Worm (Caenorhabditis elegans) whole organism, L2 larva: ENCODE data around the gene dcs-1.

ENCODE experiments used
- C34F6.9 ChIP-seq: fragments of 150-350 bp; optimal IDR thresholded peaks from 2 replicates; lab custom pipeline; 2014; ENCODE audit warnings: missing biosample characterization, missing genetic modification characterization
- F13H6.1 ChIP-seq: sonication (generic microtip); optimal IDR thresholded peaks from 2 replicates; lab custom pipeline; 2016; ENCODE audit warnings: missing genetic modification characterization, missing compliant biosample characterization
- R02D3.7 ChIP-seq: fragments of 150-350 bp; optimal IDR thresholded peaks from 2 replicates; lab custom pipeline; 2014; ENCODE audit warnings: missing biosample characterization, missing genetic modification characterization
- Y55F3AM.14 ChIP-seq: fragments of 200-800 bp; sonication (Bioruptor generic); optimal IDR thresholded peaks from 2 replicates; lab custom pipeline; 2018; ENCODE audit warnings: mild to moderate bottlenecking, missing genetic modification characterization, missing compliant biosample characterization
- ZK546.5 ChIP-seq: sonication (generic microtip); optimal IDR thresholded peaks from 2 replicates; lab custom pipeline; 2017; ENCODE audit warnings: missing biosample characterization, missing genetic modification characterization
- alr-1 ChIP-seq: fragments of 150-350 bp; optimal IDR thresholded peaks from 2 replicates; lab custom pipeline; 2014; ENCODE audit warnings: missing biosample characterization, missing genetic modification characterization
- aly-2 ChIP-seq: fragments of 150-350 bp; optimal IDR thresholded peaks from 2 replicates; lab custom pipeline; 2014; ENCODE audit warnings: missing biosample characterization, missing genetic modification characterization
- ama-1 ChIP-seq: fragments of 150-350 bp; optimal IDR thresholded peaks from 2 replicates; lab custom pipeline; 2018; ENCODE audit warnings: inconsistent platforms
- blmp-1 ChIP-seq: sonication (generic microtip); optimal IDR thresholded peaks from 2 replicates; lab custom pipeline; 2017; ENCODE audit warnings: missing genetic modification characterization, mild to moderate bottlenecking, missing compliant biosample characterization, antibody characterized with exemption, moderate library complexity; ENCODE audit not compliant: insufficient read depth
- crh-2 ChIP-seq: sonication (generic microtip); optimal IDR thresholded peaks from 2 replicates; lab custom pipeline; 2017; ENCODE audit warnings: missing biosample characterization, missing genetic modification characterization
- dmd-4 ChIP-seq: sonication (generic microtip); optimal IDR thresholded peaks from 2 replicates; lab custom pipeline; 2017; ENCODE audit warnings: missing biosample characterization, missing genetic modification characterization
- egl-27 ChIP-seq: sonication (generic microtip); optimal IDR thresholded peaks from 3 replicates; lab custom pipeline; 2017; ENCODE audit warnings: missing biosample characterization, missing genetic modification reagents, missing genetic modification characterization
- lin-13 ChIP-seq: fragments of 150-350 bp; optimal IDR thresholded peaks from 2 replicates; lab custom pipeline; 2014; ENCODE audit warnings: missing biosample characterization, missing genetic modification reagents, missing genetic modification characterization
- lin-39 ChIP-seq: fragments of 150-350 bp; optimal IDR thresholded peaks from 2 replicates; lab custom pipeline; 2014; ENCODE audit warnings: missing biosample characterization, missing genetic modification reagents, missing genetic modification characterization
- lsy-2 ChIP-seq, 2 experiments: fragments of 150-350 bp in 1 of 2; sonication (generic microtip) in 1 of 2; optimal IDR thresholded peaks; 2 replicates each; lab custom pipeline; 2014 to 2017; ENCODE audit warnings: missing biosample characterization in 2 of 2, missing genetic modification characterization in 2 of 2
- mab-5 ChIP-seq: fragments of 150-350 bp; optimal IDR thresholded peaks from 2 replicates; lab custom pipeline; 2014; ENCODE audit warnings: missing biosample characterization, missing genetic modification characterization
- mbf-1 ChIP-seq: sonication (generic microtip); optimal IDR thresholded peaks from 2 replicates; lab custom pipeline; 2017; ENCODE audit warnings: missing biosample characterization, missing genetic modification characterization
- mdl-1 ChIP-seq, 2 experiments: fragments of 150-350 bp in 1 of 2; sonication (generic microtip) in 1 of 2; optimal IDR thresholded peaks; 2 replicates each; lab custom pipeline; 2017; ENCODE audit warnings: missing biosample characterization in 2 of 2, missing genetic modification characterization in 2 of 2
- nhr-10 ChIP-seq: sonication (generic microtip); optimal IDR thresholded peaks from 2 replicates; lab custom pipeline; 2017; ENCODE audit warnings: missing biosample characterization, missing genetic modification characterization
- nhr-12 ChIP-seq: fragments of 150-350 bp; optimal IDR thresholded peaks from 2 replicates; lab custom pipeline; 2014; ENCODE audit warnings: missing biosample characterization, missing genetic modification characterization
- nhr-129 ChIP-seq: fragments of 150-350 bp; optimal IDR thresholded peaks from 2 replicates; lab custom pipeline; 2014; ENCODE audit warnings: missing biosample characterization, missing genetic modification characterization
- nhr-21 ChIP-seq: fragments of 150-350 bp; optimal IDR thresholded peaks from 2 replicates; lab custom pipeline; 2014; ENCODE audit warnings: missing biosample characterization, missing genetic modification characterization
- nhr-6 ChIP-seq: fragments of 150-350 bp; optimal IDR thresholded peaks from 2 replicates; lab custom pipeline; 2014; ENCODE audit warnings: missing biosample characterization, missing genetic modification characterization
- peb-1 ChIP-seq: fragments of 150-350 bp; optimal IDR thresholded peaks from 2 replicates; lab custom pipeline; 2014; ENCODE audit warnings: missing biosample characterization, missing genetic modification characterization
- sma-3 ChIP-seq: sonication (generic microtip); optimal IDR thresholded peaks from 2 replicates; lab custom pipeline; 2016; ENCODE audit warnings: missing genetic modification reagents, missing genetic modification characterization, missing compliant biosample characterization
- sma-9 ChIP-seq, 2 experiments: fragments of 150-350 bp in 1 of 2; sonication (generic microtip) in 1 of 2; optimal IDR thresholded peaks; 2 replicates each; lab custom pipeline; 2014 to 2016; ENCODE audit warnings: missing genetic modification characterization in 2 of 2, mild to moderate bottlenecking in 1 of 2, missing biosample characterization in 1 of 2, missing compliant biosample characterization in 1 of 2, missing genetic modification reagents in 1 of 2, moderate library complexity in 1 of 2
- unc-55 ChIP-seq: fragments of 150-350 bp; sonication (generic microtip); optimal IDR thresholded peaks from 3 replicates; lab custom pipeline; 2014; ENCODE audit warnings: missing biosample characterization, missing genetic modification reagents, missing genetic modification characterization
- unc-62 ChIP-seq: fragments of 150-350 bp; optimal IDR thresholded peaks from 2 replicates; lab custom pipeline; 2014; ENCODE audit warnings: missing biosample characterization, missing genetic modification reagents, missing genetic modification characterization
- ztf-1 ChIP-seq: fragments of 200-800 bp; sonication (Bioruptor generic); conservative IDR thresholded peaks from 2 replicates; pipeline ENCODE4 v1.3.6; 2022; ENCODE audit warnings: missing genetic modification characterization, missing compliant biosample characterization
- ztf-4 ChIP-seq: fragments of 150-350 bp; optimal IDR thresholded peaks from 2 replicates; lab custom pipeline; 2014; ENCODE audit warnings: missing biosample characterization, missing genetic modification characterization

The dcs-1 gene

DNA sequence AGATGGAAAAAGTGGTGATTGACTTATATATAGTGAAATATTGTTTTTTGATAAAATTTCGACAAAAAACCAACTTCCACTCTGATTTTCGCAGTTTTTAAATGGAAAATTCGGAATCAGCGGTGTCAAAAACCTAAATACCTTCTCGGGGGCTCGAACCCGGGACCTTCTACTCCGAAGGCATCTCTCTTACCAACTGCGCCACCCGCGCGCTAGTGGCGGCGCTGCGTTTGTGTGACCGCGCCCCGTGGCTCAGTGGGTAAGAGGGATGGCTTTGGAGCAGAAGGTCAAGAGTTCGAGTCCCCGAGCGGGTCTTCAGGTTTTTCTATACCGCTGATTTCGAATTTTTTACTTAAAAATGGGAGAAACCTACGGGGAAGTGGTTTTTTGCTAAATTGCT lies 34.6 kb upstream of the dcs-1 start:
- no peak for TF ChIP-seq C34F6.9 (tag; lab: Kevin White, UChicago)
- no peak for TF ChIP-seq mdl-1 (tag; optimal IDR thresholded peaks at IDR 0.05; lab: Kevin White, UChicago)
- TF ChIP-seq egl-27 (tag; lab: Kevin White, UChicago) = no peak
- no peak for TF ChIP-seq crh-2 (tag; lab: Kevin White, UChicago)
- TF ChIP-seq blmp-1 (tag; lab: Kevin White, UChicago) = no peak
- TF ChIP-seq ama-1 (lab: Kevin White, UChicago) = no peak
- TF ChIP-seq lin-39 (tag; lab: Kevin White, UChicago) = no peak
- TF ChIP-seq unc-55 (GFP tag; lab: Kevin White, UChicago) = no peak

DNA sequence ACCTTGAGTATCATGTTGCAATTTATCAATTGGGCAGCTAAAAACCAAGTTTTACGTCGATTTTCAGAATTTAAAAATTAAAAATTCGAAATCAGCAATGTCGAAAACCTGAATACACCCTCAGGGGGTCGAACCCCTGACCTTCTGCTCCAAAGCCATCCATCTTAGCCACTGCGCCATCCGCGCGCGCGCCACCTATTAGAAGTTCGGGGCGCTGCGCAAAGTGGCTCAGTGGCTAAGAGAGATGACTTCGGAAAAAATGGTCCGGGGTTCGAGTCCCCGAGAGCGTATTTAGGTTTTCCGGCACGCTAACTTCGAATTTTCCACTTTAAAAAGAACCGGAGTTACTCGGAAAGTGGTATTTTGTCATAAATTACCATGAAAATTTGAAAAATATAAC lies 33.9 kb upstream of the dcs-1 start:
- no peak for TF ChIP-seq egl-27 (tag; lab: Kevin White, UChicago)
- TF ChIP-seq nhr-6 = no peak
- TF ChIP-seq nhr-12 = no peak
- no peak for TF ChIP-seq unc-62 (GFP tag; lab: Kevin White, UChicago)
- no peak for TF ChIP-seq crh-2 (tag; lab: Kevin White, UChicago)

DNA sequence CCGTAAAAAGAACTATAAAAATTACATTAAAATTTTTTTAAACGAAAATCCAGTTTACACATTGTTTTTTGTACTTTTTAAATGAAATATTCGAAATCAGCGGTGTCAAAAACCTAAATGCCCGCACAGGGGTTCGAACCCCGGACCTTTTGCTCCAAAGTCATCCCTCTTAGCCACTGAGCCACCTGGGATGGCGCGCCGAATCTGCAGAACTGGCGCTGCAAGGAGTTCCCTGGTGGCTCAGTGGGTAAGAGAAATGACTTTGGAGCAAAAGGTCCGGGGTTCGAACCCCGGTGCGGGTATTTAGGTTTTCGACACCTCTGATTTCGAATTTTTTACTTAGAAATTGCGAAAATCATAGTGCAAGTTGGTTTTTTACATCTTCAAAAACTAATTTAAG lies 33.1 kb upstream of the dcs-1 start:
- TF ChIP-seq nhr-21 (tag; lab: Kevin White, UChicago) (no peak), ztf-4 (tag; lab: Kevin White, UChicago) (no peak), F13H6.1 (tag; lab: Kevin White, UChicago) (no peak), dmd-4 (no peak), sma-9 (GFP tag; optimal IDR thresholded peaks at IDR 0.05; lab: Kevin White, UChicago) (no peak), sma-9 (tag; optimal IDR thresholded peaks at IDR 0.05; lab: Kevin White, UChicago) (no peak), lsy-2 (tag; optimal IDR thresholded peaks at IDR 0.05; lab: Kevin White, UChicago) (no peak), peb-1 (tag; lab: Kevin White, UChicago) (no peak), R02D3.7 (tag; lab: Kevin White, UChicago) (no peak), sma-3 (no peak), alr-1 (no peak)

DNA sequence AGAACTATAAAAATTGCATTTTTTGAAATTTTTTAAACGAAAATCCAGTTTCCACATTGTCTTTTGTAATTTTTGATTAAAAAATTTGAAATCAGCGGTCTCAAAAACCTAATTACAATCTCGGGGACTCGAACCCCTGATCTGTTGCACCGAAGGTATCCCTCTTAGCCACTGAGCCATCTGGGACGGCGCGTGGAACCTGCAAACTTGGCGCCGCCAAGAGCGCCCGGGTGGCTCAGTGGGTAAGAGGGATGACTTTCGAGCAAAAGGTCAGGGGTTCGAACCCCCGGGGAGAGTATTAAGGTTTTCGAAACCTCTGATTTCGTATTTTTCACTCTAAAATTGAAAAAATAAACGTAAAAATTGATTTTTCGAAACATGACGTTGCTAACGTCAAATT lies 32.5 kb upstream of the dcs-1 start:
- TF ChIP-seq Y55F3AM.14 (no peak), alr-1 (no peak), mbf-1 (tag; lab: Kevin White, UChicago) (no peak), ZK546.5 (no peak), lsy-2 (tag; optimal IDR thresholded peaks at IDR 0.05; lab: Kevin White, UChicago) (no peak), ztf-1 (GFP tag; lab: Robert Waterston, UW) (no peak), mab-5 (tag; lab: Kevin White, UChicago) (no peak), lin-39 (tag; lab: Kevin White, UChicago) (no peak)

DNA sequence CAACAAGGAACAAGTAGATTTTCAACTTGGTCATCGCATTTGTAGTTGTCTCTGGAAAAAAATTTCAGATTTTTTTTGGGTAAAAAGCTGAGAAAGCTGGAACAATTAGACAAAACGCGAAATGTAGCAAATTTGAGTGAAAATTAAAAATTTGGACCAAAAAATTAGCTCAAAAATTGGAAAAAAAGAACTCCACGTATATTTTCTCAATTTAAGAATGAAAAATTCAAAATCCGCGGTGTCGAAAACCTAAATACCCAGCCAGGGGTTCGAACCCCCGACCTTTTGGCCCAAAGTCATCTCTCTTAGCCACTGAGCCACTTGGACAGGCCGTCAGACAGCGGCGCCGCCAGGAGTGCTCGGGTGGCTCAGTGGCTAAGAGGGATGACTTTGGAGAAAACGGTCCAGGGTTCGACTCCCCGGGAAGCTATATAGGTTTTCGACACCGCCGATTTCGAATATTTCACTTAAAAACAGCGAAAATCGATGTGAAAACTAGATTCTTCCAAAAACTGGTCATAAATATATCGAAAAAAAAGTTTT lies 30.2 kb upstream of the dcs-1 start, which contains the start of gene ncx-1:
Gene ncx-1, minus strand, starts transcription at position 51 of the 543 bp plus-strand sequence.
- TF ChIP-seq mab-5 (tag; lab: Kevin White, UChicago) = no peak
- TF ChIP-seq mdl-1 (tag; optimal IDR thresholded peaks at IDR 0.05; lab: Kevin White, UChicago) = no peak
- no peak for TF ChIP-seq nhr-129 (tag; lab: Kevin White, UChicago)
- no peak for TF ChIP-seq F13H6.1 (tag; lab: Kevin White, UChicago)
- no peak for TF ChIP-seq lin-13 (GFP tag; lab: Kevin White, UChicago)

DNA sequence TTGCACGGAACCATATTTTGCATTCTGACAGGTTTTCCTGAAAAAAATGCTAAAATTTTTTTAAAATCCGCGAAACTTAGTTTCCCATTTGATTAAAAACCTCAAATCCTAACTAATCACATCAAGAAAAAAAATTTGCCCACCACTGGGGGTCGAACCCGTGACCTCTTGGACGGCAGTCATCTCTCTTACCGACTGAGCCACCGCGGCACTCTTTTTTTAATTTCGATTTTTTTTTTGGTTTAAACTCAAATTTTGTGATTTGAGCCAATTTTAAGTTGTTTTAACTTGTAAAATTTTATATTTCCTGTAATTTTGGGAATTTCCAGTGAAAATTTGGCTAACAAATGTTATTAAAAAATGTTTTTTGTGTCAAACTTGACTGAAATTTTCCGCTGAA lies 29.2 kb upstream of the dcs-1 start:
- TF ChIP-seq nhr-10 (tag; lab: Kevin White, UChicago) (no peak), peb-1 (tag; lab: Kevin White, UChicago) (no peak), nhr-21 (tag; lab: Kevin White, UChicago) (no peak), sma-9 (GFP tag; optimal IDR thresholded peaks at IDR 0.05; lab: Kevin White, UChicago) (no peak), sma-9 (tag; optimal IDR thresholded peaks at IDR 0.05; lab: Kevin White, UChicago) (no peak), mdl-1 (tag; optimal IDR thresholded peaks at IDR 0.05; lab: Kevin White, UChicago) (no peak), aly-2 (tag; lab: Kevin White, UChicago) (no peak), nhr-6 (no peak)
